Worm (Caenorhabditis elegans): ENCODE results near the gene nfx-1.

DNA sequence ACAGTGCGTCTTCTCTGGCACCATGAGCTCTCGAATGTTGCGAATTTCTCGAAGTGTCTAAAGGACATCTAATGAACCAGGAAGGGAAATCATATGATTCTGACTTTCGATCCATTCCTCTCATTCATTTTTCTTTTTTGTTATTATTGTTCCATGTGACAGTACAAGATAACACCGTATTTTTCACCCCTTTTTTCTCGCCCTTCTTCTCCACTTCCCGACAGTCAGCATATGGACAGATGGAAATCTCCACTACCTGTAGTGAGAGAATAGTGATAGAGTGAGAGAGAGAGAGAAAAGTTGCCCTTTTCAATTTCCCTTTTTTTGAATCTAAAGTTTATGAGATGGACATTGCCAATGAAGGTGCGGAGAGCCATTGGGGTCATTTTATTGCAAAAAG, 14.4 kb upstream of the nfx-1 start:
- TF ChIP-seq pqm-1 (tag; optimal IDR thresholded peaks at IDR 0.05) (no peak), T23F11.4 (GFP tag; optimal IDR thresholded peaks at IDR 0.05) (no peak), zip-5 (tag; optimal IDR thresholded peaks at IDR 0.05) (no peak)

Measured in whole organism, late embryonic.